Worm (Caenorhabditis elegans) whole organism, L4 larva: ENCODE data around the gene scl-7.

Experiments
- D1046.2 ChIP-seq: fragments of 200-800 bp; sonication (Bioruptor generic); IDR thresholded peaks from 2 replicates; pipeline ENCODE4 v1.3.6; 2022; ENCODE audit warnings: missing genetic modification characterization, missing compliant biosample characterization
- T26A8.4 ChIP-seq: fragments of 200-800 bp; sonication (Bioruptor generic); IDR thresholded peaks from 2 replicates; pipeline ENCODE4 v1.3.6; 2022; ENCODE audit warnings: missing genetic modification characterization, missing compliant biosample characterization
- Y105C5A.15 ChIP-seq: fragments of 200-800 bp; sonication (Bioruptor generic); IDR thresholded peaks from 2 replicates; pipeline ENCODE4 v1.3.6; 2022; ENCODE audit warnings: missing genetic modification characterization, missing compliant biosample characterization
- ZK337.2 ChIP-seq: fragments of 200-800 bp; sonication (Bioruptor generic); IDR thresholded peaks from 2 replicates; pipeline ENCODE4 v1.3.6; 2022; ENCODE audit warnings: missing genetic modification reagents, missing genetic modification characterization, missing compliant biosample characterization
- ama-1 ChIP-seq: fragments of 150-350 bp; optimal IDR thresholded peaks from 2 replicates; lab custom pipeline; 2014; ENCODE audit warnings: inconsistent platforms, mixed read lengths
- arid-1 ChIP-seq: fragments of 200-800 bp; sonication (Bioruptor generic); conservative IDR thresholded peaks from 2 replicates; pipeline ENCODE4 v1.3.6; 2022; ENCODE audit warnings: missing genetic modification reagents, missing genetic modification characterization, missing compliant biosample characterization
- attf-4 ChIP-seq: sonication (generic microtip); optimal IDR thresholded peaks from 3 replicates; lab custom pipeline; 2017; ENCODE audit warnings: missing biosample characterization, missing genetic modification characterization
- ceh-44 ChIP-seq: fragments of 200-800 bp; sonication (Bioruptor generic); IDR thresholded peaks from 2 replicates; pipeline ENCODE4 v1.3.6; 2022; ENCODE audit warnings: missing genetic modification reagents, missing genetic modification characterization, missing compliant biosample characterization
- ceh-62 ChIP-seq: sonication (generic microtip); optimal IDR thresholded peaks from 2 replicates; lab custom pipeline; 2017; ENCODE audit warnings: missing biosample characterization, missing genetic modification characterization
- ceh-82 ChIP-seq: sonication (generic microtip); optimal IDR thresholded peaks from 2 replicates; lab custom pipeline; 2017; ENCODE audit warnings: missing biosample characterization, missing genetic modification characterization
- ces-1 ChIP-seq: fragments of 150-350 bp; sonication (generic microtip); optimal IDR thresholded peaks from 4 replicates; lab custom pipeline; 2014; ENCODE audit warnings: missing biosample characterization, missing genetic modification reagents, missing genetic modification characterization
- cey-2 ChIP-seq: sonication (generic microtip); optimal IDR thresholded peaks from 3 replicates; lab custom pipeline; 2017; ENCODE audit warnings: missing genetic modification characterization, mild to moderate bottlenecking, missing compliant biosample characterization, antibody characterized with exemption, borderline replicate concordance; ENCODE audit not compliant: insufficient read depth
- daf-12 ChIP-seq: fragments of 150-350 bp; optimal IDR thresholded peaks from 2 replicates; lab custom pipeline; 2014; ENCODE audit warnings: missing biosample characterization, missing genetic modification reagents, missing genetic modification characterization
- daf-16 ChIP-seq, 3 experiments: sonication (generic microtip); optimal IDR thresholded peaks; 2 replicates each; lab custom pipeline; 2016 to 2017; ENCODE audit warnings: missing genetic modification characterization in 3 of 3, missing genetic modification reagents in 3 of 3, mild to moderate bottlenecking in 2 of 3, missing compliant biosample characterization in 2 of 3, missing biosample characterization in 1 of 3, moderate library complexity in 1 of 3
- daf-8 ChIP-seq: fragments of 200-800 bp; sonication (Bioruptor generic); IDR thresholded peaks from 2 replicates; pipeline ENCODE4 v1.3.6; 2022; ENCODE audit warnings: missing genetic modification characterization, missing compliant biosample characterization
- dpl-1 ChIP-seq: fragments of 150-350 bp; optimal IDR thresholded peaks from 2 replicates; lab custom pipeline; 2014; ENCODE audit warnings: missing biosample characterization, missing genetic modification reagents, missing genetic modification characterization
- egl-27 ChIP-seq: sonication (generic microtip); optimal IDR thresholded peaks from 3 replicates; lab custom pipeline; 2017; ENCODE audit warnings: missing biosample characterization, missing genetic modification reagents, missing genetic modification characterization
- fkh-10 ChIP-seq: fragments of 150-350 bp; optimal IDR thresholded peaks from 2 replicates; lab custom pipeline; 2014; ENCODE audit warnings: missing biosample characterization, missing genetic modification reagents, missing genetic modification characterization
- hlh-11 ChIP-seq: fragments of 200-800 bp; sonication (Bioruptor generic); optimal IDR thresholded peaks from 2 replicates; lab custom pipeline; 2018; ENCODE audit warnings: mild to moderate bottlenecking, missing genetic modification characterization, missing compliant biosample characterization
- hlh-30 ChIP-seq: sonication (generic microtip); optimal IDR thresholded peaks from 2 replicates; lab custom pipeline; 2017; ENCODE audit warnings: antibody characterized with exemption, mild to moderate bottlenecking, missing genetic modification characterization, missing compliant biosample characterization; ENCODE audit not compliant: insufficient read depth
- hmg-1.1 ChIP-seq: fragments of 200-800 bp; sonication (Bioruptor generic); IDR thresholded peaks from 2 replicates; pipeline ENCODE4 v1.3.6; 2022; ENCODE audit warnings: missing genetic modification reagents, missing genetic modification characterization, missing compliant biosample characterization
- lim-7 ChIP-seq: fragments of 200-800 bp; sonication (Bioruptor generic); IDR thresholded peaks from 2 replicates; pipeline ENCODE4 v1.3.6; 2022; ENCODE audit warnings: missing genetic modification characterization, missing compliant biosample characterization
- lin-13 ChIP-seq: fragments of 150-350 bp; optimal IDR thresholded peaks from 2 replicates; lab custom pipeline; 2014; ENCODE audit warnings: missing biosample characterization, missing genetic modification reagents, missing genetic modification characterization
- lin-15B ChIP-seq: fragments of 150-350 bp; sonication (generic microtip); optimal IDR thresholded peaks from 3 replicates; lab custom pipeline; 2014; ENCODE audit warnings: missing biosample characterization, missing genetic modification characterization
- lin-29 ChIP-seq: fragments of 200-800 bp; sonication (Bioruptor generic); IDR thresholded peaks from 2 replicates; pipeline ENCODE4 v1.3.6; 2022; ENCODE audit warnings: missing genetic modification reagents, missing genetic modification characterization, missing compliant biosample characterization
- lin-38 ChIP-seq: fragments of 200-800 bp; sonication (Bioruptor generic); IDR thresholded peaks from 2 replicates; pipeline ENCODE4 v1.3.6; 2022; ENCODE audit warnings: missing genetic modification reagents, missing genetic modification characterization, missing compliant biosample characterization
- lsy-2 ChIP-seq, 2 experiments: fragments of 150-350 bp in 1 of 2; sonication (generic microtip) in 1 of 2; optimal IDR thresholded peaks; 2 replicates each; lab custom pipeline; 2014 to 2017; ENCODE audit warnings: missing biosample characterization in 2 of 2, missing genetic modification characterization in 2 of 2
- mdl-1 ChIP-seq, 2 experiments: fragments of 150-350 bp in 1 of 2; sonication (generic microtip) in 1 of 2; optimal IDR thresholded peaks; 2 replicates each; lab custom pipeline; 2014 to 2017; ENCODE audit warnings: missing biosample characterization in 2 of 2, missing genetic modification characterization in 2 of 2
- mxl-3 ChIP-seq: fragments of 200-800 bp; sonication (Bioruptor generic); optimal IDR thresholded peaks from 2 replicates; lab custom pipeline; 2018; ENCODE audit warnings: mild to moderate bottlenecking, missing genetic modification characterization, missing compliant biosample characterization
- nhr-10 ChIP-seq: fragments of 150-350 bp; optimal IDR thresholded peaks from 2 replicates; lab custom pipeline; 2014; ENCODE audit warnings: missing biosample characterization, missing genetic modification characterization
- nhr-102 ChIP-seq: sonication (generic microtip); optimal IDR thresholded peaks from 2 replicates; lab custom pipeline; 2016; ENCODE audit warnings: mild to moderate bottlenecking, missing genetic modification characterization, moderate library complexity, missing compliant biosample characterization
- nhr-11 ChIP-seq: fragments of 150-350 bp; optimal IDR thresholded peaks from 2 replicates; lab custom pipeline; 2014; ENCODE audit warnings: missing biosample characterization, missing genetic modification characterization
- nhr-237 ChIP-seq: sonication (generic microtip); optimal IDR thresholded peaks from 2 replicates; lab custom pipeline; 2017; ENCODE audit warnings: missing biosample characterization, missing genetic modification characterization
- nhr-41 ChIP-seq: fragments of 200-800 bp; sonication (Bioruptor generic); IDR thresholded peaks from 2 replicates; pipeline ENCODE4 v1.3.6; 2022; ENCODE audit warnings: missing genetic modification reagents, missing genetic modification characterization, missing compliant biosample characterization
- nhr-42 ChIP-seq: fragments of 200-800 bp; sonication (Bioruptor generic); IDR thresholded peaks from 2 replicates; pipeline ENCODE4 v1.3.6; 2022; ENCODE audit warnings: missing genetic modification characterization, missing compliant biosample characterization
- nhr-76 ChIP-seq: fragments of 150-350 bp; optimal IDR thresholded peaks from 2 replicates; lab custom pipeline; 2014; ENCODE audit warnings: missing biosample characterization, missing genetic modification characterization
- pha-4 ChIP-seq, 2 experiments: fragments of 150-350 bp in 1 of 2; fragments of 200-800 bp in 1 of 2; sonication (Bioruptor generic) in 1 of 2; IDR thresholded peaks in 1 of 2; optimal IDR thresholded peaks in 1 of 2; 2 replicates each; pipeline versions ENCODE4 v1.3.6 to Lab custom; 2014 to 2022; ENCODE audit warnings: missing genetic modification characterization in 2 of 2, missing genetic modification reagents in 2 of 2, missing biosample characterization in 1 of 2, missing compliant biosample characterization in 1 of 2
- php-3 ChIP-seq: fragments of 200-800 bp; sonication (Bioruptor generic); IDR thresholded peaks from 2 replicates; pipeline ENCODE4 v1.3.6; 2022; ENCODE audit warnings: missing genetic modification reagents, missing genetic modification characterization, missing compliant biosample characterization
- pqm-1 ChIP-seq: sonication (generic microtip); optimal IDR thresholded peaks from 2 replicates; lab custom pipeline; 2017; ENCODE audit warnings: missing biosample characterization, missing genetic modification characterization
- saeg-2 ChIP-seq: fragments of 200-800 bp; sonication (Bioruptor generic); IDR thresholded peaks from 2 replicates; pipeline ENCODE4 v1.3.6; 2022; ENCODE audit warnings: missing genetic modification reagents, missing genetic modification characterization, missing compliant biosample characterization
- sdz-12 ChIP-seq: fragments of 200-800 bp; sonication (Bioruptor generic); optimal IDR thresholded peaks from 2 replicates; lab custom pipeline; 2018; ENCODE audit warnings: mild to moderate bottlenecking, missing genetic modification characterization, missing compliant biosample characterization
- skn-1 ChIP-seq: fragments of 150-350 bp; optimal IDR thresholded peaks from 2 replicates; lab custom pipeline; 2014; ENCODE audit warnings: missing biosample characterization, missing genetic modification characterization
- snpc-1.2 ChIP-seq: fragments of 200-800 bp; sonication (Bioruptor generic); IDR thresholded peaks from 2 replicates; pipeline ENCODE4 v1.3.6; 2022; ENCODE audit warnings: missing genetic modification reagents, missing genetic modification characterization, missing compliant biosample characterization
- snpc-4 ChIP-seq: fragments of 150-350 bp; optimal IDR thresholded peaks from 2 replicates; lab custom pipeline; 2014; ENCODE audit warnings: missing biosample characterization, missing genetic modification characterization
- spr-1 ChIP-seq: sonication (generic microtip); optimal IDR thresholded peaks from 2 replicates; lab custom pipeline; 2016; ENCODE audit warnings: mild to moderate bottlenecking, missing genetic modification characterization, missing compliant biosample characterization
- tra-1 ChIP-seq: fragments of 200-800 bp; sonication (Bioruptor generic); IDR thresholded peaks from 2 replicates; pipeline ENCODE4 v1.3.6; 2022; ENCODE audit warnings: missing genetic modification reagents, missing genetic modification characterization, missing compliant biosample characterization
- unc-39 ChIP-seq: sonication (generic microtip); optimal IDR thresholded peaks from 2 replicates; lab custom pipeline; 2017; ENCODE audit warnings: missing biosample characterization, missing genetic modification characterization
- vab-7 ChIP-seq: fragments of 200-800 bp; sonication (Bioruptor generic); IDR thresholded peaks from 2 replicates; pipeline ENCODE4 v1.3.6; 2022; ENCODE audit warnings: missing genetic modification reagents, missing genetic modification characterization, missing compliant biosample characterization
- zfp-3 ChIP-seq: fragments of 200-800 bp; sonication (Bioruptor generic); conservative IDR thresholded peaks from 2 replicates; pipeline ENCODE4 v1.3.6; 2022; ENCODE audit warnings: missing genetic modification reagents, missing genetic modification characterization, missing compliant biosample characterization
- zip-2 ChIP-seq: fragments of 150-350 bp; optimal IDR thresholded peaks from 2 replicates; lab custom pipeline; 2014; ENCODE audit warnings: missing biosample characterization, missing genetic modification characterization
- ztf-11 ChIP-seq: fragments of 150-350 bp; optimal IDR thresholded peaks from 2 replicates; lab custom pipeline; 2014; ENCODE audit warnings: missing biosample characterization, missing genetic modification characterization
- ztf-7 ChIP-seq: fragments of 150-350 bp; optimal IDR thresholded peaks from 2 replicates; lab custom pipeline; 2014; ENCODE audit warnings: missing biosample characterization, missing genetic modification characterization

The scl-7 gene

DNA sequence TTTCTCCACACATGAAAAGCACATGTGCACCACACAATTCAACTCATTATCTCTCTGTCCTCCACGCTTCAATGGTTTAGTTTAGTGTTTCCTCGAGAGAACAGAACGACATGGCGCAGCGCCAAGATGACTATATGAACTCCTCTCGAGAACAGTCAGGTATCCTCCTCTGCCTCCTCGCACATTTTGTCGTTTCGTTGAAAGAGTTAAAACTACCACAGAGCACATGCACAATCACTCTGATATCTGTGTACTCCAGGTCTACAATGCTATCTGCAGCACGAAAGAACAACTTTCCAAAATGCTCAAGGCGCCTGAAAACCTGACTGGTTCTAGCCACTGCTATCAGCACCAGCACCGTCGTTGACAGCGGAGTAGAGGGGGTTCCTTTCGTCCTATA is 43.5 kb upstream of the scl-7 start (continued):
- TF ChIP-seq spr-1 = no peak
- TF ChIP-seq lim-7 = no peak
- TF ChIP-seq arid-1 (GFP tag; lab: Robert Waterston, UW) = no peak
- no peak for TF ChIP-seq unc-39 (tag; lab: Kevin White, UChicago)
- 0 out of 2 replicates have a peak, but pooled peaks have one; percentile 17 for TF ChIP-seq hmg-1.1 (GFP tag; lab: Robert Waterston, UW)
- no peak; the same call in 1 of the 2 replicates for TF ChIP-seq T26A8.4 (GFP tag; lab: Robert Waterston, UW)
- no peak for TF ChIP-seq Y105C5A.15
- TF ChIP-seq D1046.2 (GFP tag; lab: Robert Waterston, UW) = no peak
- no peak for TF ChIP-seq dpl-1 (GFP tag; lab: Kevin White, UChicago)
- TF ChIP-seq ces-1 = no peak
- no peak for TF ChIP-seq daf-12 (tag; lab: Kevin White, UChicago)
- no peak for TF ChIP-seq cey-2 (tag; lab: Kevin White, UChicago)
- TF ChIP-seq nhr-10 (tag; lab: Kevin White, UChicago) = peak; percentile 17
- no peak for TF ChIP-seq ztf-11 (tag; lab: Kevin White, UChicago)
- TF ChIP-seq php-3 = peak; percentile 74; the same call in 1 of the 2 replicates
- TF ChIP-seq pha-4 (GFP tag; IDR thresholded peaks at IDR 0.05; lab: Robert Waterston, UW) = no peak
- TF ChIP-seq pha-4 (tag; optimal IDR thresholded peaks at IDR 0.05; lab: Kevin White, UChicago) = no peak
- TF ChIP-seq hlh-30 (tag; lab: Kevin White, UChicago) = peak; percentile 37
- TF ChIP-seq nhr-41 (GFP tag; lab: Robert Waterston, UW) = no peak
- peak; percentile 83 for TF ChIP-seq hlh-11
- TF ChIP-seq saeg-2 (GFP tag; lab: Robert Waterston, UW) = no peak
- no peak for TF ChIP-seq daf-16 (GFP tag; optimal IDR thresholded peaks at IDR 0.05; lab: Kevin White, UChicago)
- peak; percentile 87 for TF ChIP-seq daf-16 (tag; optimal IDR thresholded peaks at IDR 0.05; lab: Kevin White, UChicago)
- TF ChIP-seq pqm-1 (tag; lab: Kevin White, UChicago) = peak; percentile 8
- TF ChIP-seq lin-29 (GFP tag; lab: Robert Waterston, UW) = no peak
- no peak for TF ChIP-seq ceh-82 (tag; lab: Kevin White, UChicago)
- no peak for TF ChIP-seq vab-7 (GFP tag; lab: Robert Waterston, UW)
- no peak for TF ChIP-seq lin-38 (GFP tag; lab: Robert Waterston, UW)
- no peak for TF ChIP-seq ceh-44 (GFP tag; lab: Robert Waterston, UW)
- TF ChIP-seq daf-8 (GFP tag; lab: Robert Waterston, UW) = no peak
- no peak for TF ChIP-seq ceh-62 (tag; lab: Kevin White, UChicago)
- TF ChIP-seq tra-1 = no peak
- no peak for TF ChIP-seq nhr-11 (tag; lab: Kevin White, UChicago)
- TF ChIP-seq nhr-42 (GFP tag; lab: Robert Waterston, UW) = no peak
- peak; percentile 6 for TF ChIP-seq zip-2 (tag; lab: Kevin White, UChicago)
- no peak for TF ChIP-seq nhr-237
- no peak for TF ChIP-seq skn-1 (tag; lab: Kevin White, UChicago)
- TF ChIP-seq mdl-1 (tag; optimal IDR thresholded peaks at IDR 0.05; lab: Kevin White, UChicago) = no peak
- TF ChIP-seq attf-4 (tag; lab: Kevin White, UChicago) = no peak
- peak; percentile 52 for TF ChIP-seq mxl-3 (GFP tag; lab: Kevin White, UChicago)
- no peak for TF ChIP-seq egl-27 (tag; lab: Kevin White, UChicago)
- TF ChIP-seq nhr-102 (tag; lab: Kevin White, UChicago) = no peak
- TF ChIP-seq nhr-76 (tag; lab: Kevin White, UChicago) = no peak
- TF ChIP-seq ztf-7 (tag; lab: Kevin White, UChicago) = no peak
- TF ChIP-seq zfp-3 (GFP tag; lab: Robert Waterston, UW) = no peak
- no peak for TF ChIP-seq fkh-10 (GFP tag; lab: Kevin White, UChicago)
- TF ChIP-seq sdz-12 = no peak
- TF ChIP-seq lin-13 (GFP tag; lab: Kevin White, UChicago) = no peak
- no peak for TF ChIP-seq lin-15B (tag; lab: Kevin White, UChicago)
- no peak for TF ChIP-seq ZK337.2 (GFP tag; lab: Robert Waterston, UW)
- no peak for TF ChIP-seq snpc-4 (tag; lab: Kevin White, UChicago)
- peak in 1 of 2 experiments; percentile 1 for TF ChIP-seq lsy-2 (tag; optimal IDR thresholded peaks at IDR 0.05; lab: Kevin White, UChicago)
- no peak for TF ChIP-seq ama-1 (lab: Kevin White, UChicago)
- TF ChIP-seq snpc-1.2 (GFP tag; lab: Robert Waterston, UW) = no peak
